Worm (Caenorhabditis elegans) whole organism, L1 larva: ENCODE data around the gene T04G9.6.
A peak's percentile ranks its signal among the peaks of the same experiment; 100 is the strongest.

Source experiments
- C16A3.4 ChIP-seq: fragments of 150-350 bp; optimal IDR thresholded peaks from 2 replicates; lab custom pipeline; 2014; ENCODE audit warnings: missing biosample characterization, missing genetic modification characterization
- F16B12.6 ChIP-seq: fragments of 150-350 bp; optimal IDR thresholded peaks from 2 replicates; lab custom pipeline; 2014; ENCODE audit warnings: missing biosample characterization, missing genetic modification characterization
- Y116A8C.19 ChIP-seq: sonication (generic microtip); optimal IDR thresholded peaks from 2 replicates; lab custom pipeline; 2016; ENCODE audit warnings: missing compliant biosample characterization, missing genetic modification characterization, borderline replicate concordance
- alr-1 ChIP-seq: fragments of 200-800 bp; sonication (Bioruptor generic); optimal IDR thresholded peaks from 2 replicates; lab custom pipeline; 2018; ENCODE audit warnings: borderline replicate concordance, mild to moderate bottlenecking, missing genetic modification characterization, missing compliant biosample characterization
- aly-2 ChIP-seq: fragments of 150-350 bp; optimal IDR thresholded peaks from 2 replicates; lab custom pipeline; 2014; ENCODE audit warnings: missing biosample characterization, missing genetic modification characterization
- ama-1 ChIP-seq: fragments of 150-350 bp; optimal IDR thresholded peaks from 2 replicates; lab custom pipeline; 2014
- blmp-1 ChIP-seq: fragments of 150-350 bp; optimal IDR thresholded peaks from 2 replicates; lab custom pipeline; 2014; ENCODE audit warnings: missing biosample characterization, missing genetic modification characterization
- ceh-63 ChIP-seq: fragments of 200-800 bp; sonication (Bioruptor generic); optimal IDR thresholded peaks from 2 replicates; lab custom pipeline; 2018; ENCODE audit warnings: mild to moderate bottlenecking, missing genetic modification characterization, missing compliant biosample characterization
- ceh-88 ChIP-seq: fragments of 200-800 bp; sonication (Bioruptor generic); IDR thresholded peaks from 2 replicates; pipeline ENCODE4 v1.3.6; 2022; ENCODE audit warnings: missing genetic modification characterization, missing compliant biosample characterization
- ces-1 ChIP-seq: fragments of 150-350 bp; optimal IDR thresholded peaks from 2 replicates; lab custom pipeline; 2014; ENCODE audit warnings: missing biosample characterization, missing genetic modification reagents, missing genetic modification characterization
- dpl-1 ChIP-seq, 3 experiments: fragments of 150-350 bp in 2 of 3; sonication (generic microtip) in 1 of 3; optimal IDR thresholded peaks; 2 replicates each; lab custom pipeline; 2014 to 2017; ENCODE audit warnings: missing biosample characterization in 3 of 3, missing genetic modification characterization in 3 of 3, missing genetic modification reagents in 3 of 3
- dsc-1 ChIP-seq: sonication (generic microtip); optimal IDR thresholded peaks from 2 replicates; lab custom pipeline; 2016; ENCODE audit warnings: mild to moderate bottlenecking, missing genetic modification characterization, missing compliant biosample characterization
- efl-3 ChIP-seq: fragments of 200-800 bp; sonication (Bioruptor generic); optimal IDR thresholded peaks from 2 replicates; lab custom pipeline; 2018; ENCODE audit warnings: mild to moderate bottlenecking, missing genetic modification characterization, missing compliant biosample characterization
- elt-2 ChIP-seq: sonication (generic microtip); optimal IDR thresholded peaks from 2 replicates; lab custom pipeline; 2016; ENCODE audit warnings: missing genetic modification characterization, mild to moderate bottlenecking, inconsistent platforms, missing compliant biosample characterization, missing genetic modification reagents
- ets-5 ChIP-seq: fragments of 200-800 bp; sonication (Bioruptor generic); IDR thresholded peaks from 2 replicates; pipeline ENCODE4 v1.3.6; 2022; ENCODE audit warnings: missing genetic modification characterization, missing compliant biosample characterization
- fkh-10 ChIP-seq: sonication (generic microtip); optimal IDR thresholded peaks from 2 replicates; lab custom pipeline; 2017; ENCODE audit warnings: missing biosample characterization, missing genetic modification reagents, missing genetic modification characterization
- fkh-4 ChIP-seq: sonication (generic microtip); optimal IDR thresholded peaks from 2 replicates; lab custom pipeline; 2016; ENCODE audit warnings: missing compliant biosample characterization, missing genetic modification characterization, borderline replicate concordance
- fkh-8 ChIP-seq: sonication (generic microtip); optimal IDR thresholded peaks from 2 replicates; lab custom pipeline; 2016; ENCODE audit warnings: mild to moderate bottlenecking, missing genetic modification characterization, missing compliant biosample characterization
- fos-1 ChIP-seq: fragments of 150-350 bp; optimal IDR thresholded peaks from 2 replicates; lab custom pipeline; 2014; ENCODE audit warnings: missing biosample characterization, missing genetic modification characterization
- grh-1 ChIP-seq: fragments of 200-800 bp; sonication (Bioruptor generic); IDR thresholded peaks from 2 replicates; pipeline ENCODE4 v1.3.6; 2022; ENCODE audit warnings: missing genetic modification reagents, missing genetic modification characterization, missing compliant biosample characterization
- hlh-17 ChIP-seq: fragments of 200-800 bp; sonication (Bioruptor generic); optimal IDR thresholded peaks from 2 replicates; lab custom pipeline; 2018; ENCODE audit warnings: missing genetic modification characterization, mild to moderate bottlenecking, missing compliant biosample characterization, moderate library complexity, borderline replicate concordance
- hlh-4 ChIP-seq: sonication (generic microtip); optimal IDR thresholded peaks from 2 replicates; lab custom pipeline; 2016; ENCODE audit warnings: mild to moderate bottlenecking, missing genetic modification characterization, missing compliant biosample characterization
- isw-1 ChIP-seq: fragments of 200-800 bp; sonication (Bioruptor generic); IDR thresholded peaks from 2 replicates; pipeline ENCODE4 v1.3.6; 2022; ENCODE audit warnings: missing genetic modification characterization, missing compliant biosample characterization
- lin-13 ChIP-seq: fragments of 150-350 bp; optimal IDR thresholded peaks from 2 replicates; lab custom pipeline; 2014; ENCODE audit warnings: missing biosample characterization, missing genetic modification reagents, missing genetic modification characterization
- lin-14 ChIP-seq: fragments of 200-800 bp; sonication (Bioruptor generic); optimal IDR thresholded peaks from 2 replicates; lab custom pipeline; 2018; ENCODE audit warnings: mild to moderate bottlenecking, missing genetic modification characterization, moderate library complexity, missing compliant biosample characterization
- lin-15B ChIP-seq: fragments of 150-350 bp; sonication (generic microtip); optimal IDR thresholded peaks from 3 replicates; lab custom pipeline; 2014; ENCODE audit warnings: missing biosample characterization, missing genetic modification characterization
- lin-39 ChIP-seq: fragments of 150-350 bp; optimal IDR thresholded peaks from 2 replicates; lab custom pipeline; 2014; ENCODE audit warnings: missing biosample characterization, missing genetic modification reagents, missing genetic modification characterization
- lsy-2 ChIP-seq, 2 experiments: fragments of 150-350 bp; optimal IDR thresholded peaks; 2 replicates each; lab custom pipeline; 2014; ENCODE audit warnings: missing biosample characterization in 2 of 2, missing genetic modification characterization in 2 of 2
- mab-9 ChIP-seq: fragments of 200-800 bp; sonication (Bioruptor generic); IDR thresholded peaks from 2 replicates; pipeline ENCODE4 v1.3.6; 2022; ENCODE audit warnings: missing genetic modification reagents, missing genetic modification characterization, missing compliant biosample characterization
- mdl-1 ChIP-seq, 2 experiments: fragments of 150-350 bp; optimal IDR thresholded peaks; 2 replicates each; lab custom pipeline; 2014 to 2017; ENCODE audit warnings: missing biosample characterization in 2 of 2, missing genetic modification characterization in 2 of 2, inconsistent platforms in 1 of 2
- mef-2 ChIP-seq: fragments of 150-350 bp; optimal IDR thresholded peaks from 2 replicates; lab custom pipeline; 2014; ENCODE audit warnings: missing biosample characterization, missing genetic modification characterization
- nhr-12 ChIP-seq: sonication (generic microtip); optimal IDR thresholded peaks from 2 replicates; lab custom pipeline; 2017; ENCODE audit warnings: missing biosample characterization, missing genetic modification characterization
- nhr-19 ChIP-seq: fragments of 200-800 bp; sonication (Bioruptor generic); conservative IDR thresholded peaks from 2 replicates; pipeline ENCODE4 v1.3.6; 2022; ENCODE audit warnings: missing genetic modification characterization, missing compliant biosample characterization
- nhr-237 ChIP-seq: fragments of 150-350 bp; optimal IDR thresholded peaks from 2 replicates; lab custom pipeline; 2014; ENCODE audit warnings: missing biosample characterization, missing genetic modification characterization
- nhr-47 ChIP-seq: sonication (generic microtip); optimal IDR thresholded peaks from 2 replicates; lab custom pipeline; 2016; ENCODE audit warnings: mild to moderate bottlenecking, missing genetic modification characterization, moderate library complexity, missing compliant biosample characterization
- nhr-71 ChIP-seq: sonication (generic microtip); optimal IDR thresholded peaks from 2 replicates; lab custom pipeline; 2016; ENCODE audit warnings: mild to moderate bottlenecking, missing genetic modification characterization, moderate library complexity, missing compliant biosample characterization
- nhr-84 ChIP-seq: sonication (generic microtip); optimal IDR thresholded peaks from 2 replicates; lab custom pipeline; 2017; ENCODE audit warnings: missing biosample characterization, missing genetic modification characterization
- pax-3 ChIP-seq: fragments of 200-800 bp; sonication (Bioruptor generic); optimal IDR thresholded peaks from 2 replicates; lab custom pipeline; 2018; ENCODE audit warnings: mild to moderate bottlenecking, missing genetic modification characterization, moderate library complexity, missing compliant biosample characterization
- snpc-4 ChIP-seq: fragments of 150-350 bp; optimal IDR thresholded peaks from 2 replicates; lab custom pipeline; 2014; ENCODE audit warnings: missing biosample characterization, missing genetic modification characterization
- sox-4 ChIP-seq: sonication (generic microtip); optimal IDR thresholded peaks from 2 replicates; lab custom pipeline; 2016; ENCODE audit warnings: missing genetic modification characterization, missing compliant biosample characterization
- sptf-1 ChIP-seq: fragments of 150-350 bp; optimal IDR thresholded peaks from 2 replicates; lab custom pipeline; 2014; ENCODE audit warnings: missing biosample characterization, missing genetic modification characterization
- swsn-7 ChIP-seq: sonication (generic microtip); optimal IDR thresholded peaks from 2 replicates; lab custom pipeline; 2016; ENCODE audit warnings: missing genetic modification characterization, missing compliant biosample characterization
- tbx-2 ChIP-seq: sonication (generic microtip); optimal IDR thresholded peaks from 2 replicates; lab custom pipeline; 2016; ENCODE audit warnings: missing genetic modification characterization, missing compliant biosample characterization
- unc-130 ChIP-seq: fragments of 150-350 bp; optimal IDR thresholded peaks from 2 replicates; lab custom pipeline; 2017; ENCODE audit warnings: missing biosample characterization, missing genetic modification characterization, inconsistent platforms
- unc-62 ChIP-seq: fragments of 150-350 bp; optimal IDR thresholded peaks from 2 replicates; lab custom pipeline; 2014; ENCODE audit warnings: missing biosample characterization, missing genetic modification reagents, missing genetic modification characterization
- unc-86 ChIP-seq: sonication (generic microtip); optimal IDR thresholded peaks from 2 replicates; lab custom pipeline; 2016; ENCODE audit warnings: missing genetic modification characterization, missing compliant biosample characterization
- unc-98 ChIP-seq: fragments of 200-800 bp; sonication (Bioruptor generic); IDR thresholded peaks from 2 replicates; pipeline ENCODE4 v1.3.6; 2022; ENCODE audit warnings: missing genetic modification characterization, missing compliant biosample characterization
- xbp-1 ChIP-seq: sonication (generic microtip); optimal IDR thresholded peaks from 2 replicates; lab custom pipeline; 2016; ENCODE audit warnings: missing genetic modification characterization, missing compliant biosample characterization
- zag-1 ChIP-seq: fragments of 150-350 bp; optimal IDR thresholded peaks from 2 replicates; lab custom pipeline; 2014; ENCODE audit warnings: missing biosample characterization, missing genetic modification characterization
- zip-4 ChIP-seq: fragments of 200-800 bp; sonication (Bioruptor generic); optimal IDR thresholded peaks from 2 replicates; lab custom pipeline; 2018; ENCODE audit warnings: mild to moderate bottlenecking, missing genetic modification characterization, moderate library complexity, missing compliant biosample characterization
- ztf-11 ChIP-seq, 2 experiments: sonication (generic microtip); optimal IDR thresholded peaks; 2 replicates each; lab custom pipeline; 2016 to 2017; ENCODE audit warnings: missing genetic modification characterization in 2 of 2, missing biosample characterization in 1 of 2, missing compliant biosample characterization in 1 of 2
- ztf-4 ChIP-seq: fragments of 150-350 bp; optimal IDR thresholded peaks from 2 replicates; lab custom pipeline; 2014; ENCODE audit warnings: missing biosample characterization, missing genetic modification characterization

The T04G9.6 gene

ce11 chrX:827502-827901, 42.7 kb upstream of the T04G9.6 start (continued):
- no peak for TF ChIP-seq sox-4
- TF ChIP-seq dsc-1 (tag; lab: Kevin White, UChicago): peak; percentile 49
- peak; percentile 72 for TF ChIP-seq swsn-7 (tag; lab: Kevin White, UChicago)
- TF ChIP-seq alr-1: no peak
- TF ChIP-seq aly-2 (tag; lab: Kevin White, UChicago): no peak
- TF ChIP-seq nhr-237 (tag; lab: Kevin White, UChicago): peak; percentile 45
- no peak for TF ChIP-seq snpc-4
- TF ChIP-seq lsy-2 (tag; optimal IDR thresholded peaks at IDR 0.05; lab: Kevin White, UChicago): peak; percentile 55 to 75
- peak in 1 of 2 experiments; percentile 68 for TF ChIP-seq mdl-1 (tag; optimal IDR thresholded peaks at IDR 0.05; lab: Kevin White, UChicago)
- peak; percentile 24 for TF ChIP-seq C16A3.4
- TF ChIP-seq mef-2 (tag; lab: Kevin White, UChicago): no peak
- no peak for TF ChIP-seq ces-1 (GFP tag; lab: Kevin White, UChicago)
- no peak for TF ChIP-seq mab-9
- TF ChIP-seq ztf-4 (tag; lab: Kevin White, UChicago): no peak
- no peak for TF ChIP-seq hlh-17 (GFP tag; lab: Kevin White, UChicago)
- TF ChIP-seq isw-1 (GFP tag; lab: Robert Waterston, UW): no peak
- peak; percentile 90 for TF ChIP-seq blmp-1
- TF ChIP-seq nhr-84 (tag; lab: Kevin White, UChicago): no peak
- TF ChIP-seq nhr-47: peak; percentile 78
- TF ChIP-seq efl-3 (GFP tag; lab: Kevin White, UChicago): no peak
- no peak for TF ChIP-seq lin-39
- TF ChIP-seq unc-98: no peak
- no peak for TF ChIP-seq ama-1
- TF ChIP-seq fkh-10 (GFP tag; lab: Kevin White, UChicago): peak; percentile 93
- TF ChIP-seq nhr-19 (GFP tag; lab: Robert Waterston, UW): no peak; the same call in 1 of the 2 replicates
- no peak for TF ChIP-seq Y116A8C.19 (tag; lab: Kevin White, UChicago)
- TF ChIP-seq xbp-1 (tag; lab: Kevin White, UChicago): peak; percentile 25
- TF ChIP-seq fos-1 (tag; lab: Kevin White, UChicago): peak; percentile 78
- TF ChIP-seq grh-1 (GFP tag; lab: Robert Waterston, UW): no peak
- TF ChIP-seq pax-3 (tag; lab: Kevin White, UChicago): no peak
- TF ChIP-seq ets-5 (GFP tag; lab: Robert Waterston, UW): no peak
- TF ChIP-seq nhr-12 (tag; lab: Kevin White, UChicago): no peak
- TF ChIP-seq lin-14 (GFP tag; lab: Kevin White, UChicago): peak; percentile 93
- TF ChIP-seq unc-62 (GFP tag; lab: Kevin White, UChicago): no peak
- peak; percentile 81 for TF ChIP-seq nhr-71
- no peak for TF ChIP-seq lin-15B (tag; lab: Kevin White, UChicago)
- TF ChIP-seq lin-13 (GFP tag; lab: Kevin White, UChicago): peak; percentile 15
- TF ChIP-seq ceh-63 (GFP tag; lab: Kevin White, UChicago): no peak
- TF ChIP-seq unc-130 (tag; lab: Kevin White, UChicago): no peak
- TF ChIP-seq dpl-1 (GFP tag; optimal IDR thresholded peaks at IDR 0.05; lab: Kevin White, UChicago): peak in 1 of 3 experiments; percentile 14
- TF ChIP-seq hlh-4 (tag; lab: Kevin White, UChicago): no peak
- no peak for TF ChIP-seq elt-2
- no peak for TF ChIP-seq sptf-1 (tag; lab: Kevin White, UChicago)
- no peak for TF ChIP-seq fkh-4 (tag; lab: Kevin White, UChicago)
- TF ChIP-seq unc-86 (tag; lab: Kevin White, UChicago): peak; percentile 56
- no peak for TF ChIP-seq ceh-88 (GFP tag; lab: Robert Waterston, UW)
- no peak for TF ChIP-seq ztf-11 (tag; optimal IDR thresholded peaks at IDR 0.05; lab: Kevin White, UChicago)
- peak; percentile 76 for TF ChIP-seq fkh-8 (tag; lab: Kevin White, UChicago)
- peak; percentile 77 for TF ChIP-seq tbx-2 (tag; lab: Kevin White, UChicago)
- peak; percentile 25 for TF ChIP-seq zag-1
- no peak for TF ChIP-seq F16B12.6 (tag; lab: Kevin White, UChicago)
- no peak for TF ChIP-seq zip-4
- TF ChIP-seq, all 84 proteins: peak for 34
